Worm (Caenorhabditis elegans) whole organism, L4 larva: Measurements from ENCODE around the gene C23H3.5.

Source experiments
- F10B5.3 ChIP-seq: sonication (generic microtip); optimal IDR thresholded peaks from 2 replicates; lab custom pipeline; 2016; ENCODE audit warnings: mild to moderate bottlenecking, missing genetic modification characterization, missing compliant biosample characterization
- F44E2.7 ChIP-seq: fragments of 200-800 bp; sonication (Bioruptor generic); IDR thresholded peaks from 2 replicates; pipeline ENCODE4 v2.1.2; 2022; ENCODE audit warnings: missing genetic modification characterization, missing compliant biosample characterization
- R02D3.7 ChIP-seq: fragments of 150-350 bp; sonication (generic microtip); optimal IDR thresholded peaks from 3 replicates; lab custom pipeline; 2014; ENCODE audit warnings: missing biosample characterization, missing genetic modification characterization
- Y105C5A.15 ChIP-seq: fragments of 200-800 bp; sonication (Bioruptor generic); IDR thresholded peaks from 2 replicates; pipeline ENCODE4 v1.3.6; 2022; ENCODE audit warnings: missing genetic modification characterization, missing compliant biosample characterization
- Y48G9A.11 ChIP-seq: fragments of 200-800 bp; sonication (Bioruptor generic); IDR thresholded peaks from 2 replicates; pipeline ENCODE4 v1.3.6; 2022; ENCODE audit warnings: missing genetic modification reagents, missing genetic modification characterization, missing compliant biosample characterization
- ZK546.5 ChIP-seq, 2 experiments: sonication (generic microtip); optimal IDR thresholded peaks; 2 replicates each; lab custom pipeline; 2017; ENCODE audit warnings: missing biosample characterization in 2 of 2, missing genetic modification characterization in 2 of 2
- aly-2 ChIP-seq: sonication (generic microtip); optimal IDR thresholded peaks from 2 replicates; lab custom pipeline; 2018; ENCODE audit warnings: missing biosample characterization, missing genetic modification characterization
- arid-1 ChIP-seq: fragments of 200-800 bp; sonication (Bioruptor generic); conservative IDR thresholded peaks from 2 replicates; pipeline ENCODE4 v1.3.6; 2022; ENCODE audit warnings: missing genetic modification reagents, missing genetic modification characterization, missing compliant biosample characterization
- attf-4 ChIP-seq: sonication (generic microtip); optimal IDR thresholded peaks from 3 replicates; lab custom pipeline; 2017; ENCODE audit warnings: missing biosample characterization, missing genetic modification characterization
- ceh-28 ChIP-seq: fragments of 150-350 bp; optimal IDR thresholded peaks from 2 replicates; lab custom pipeline; 2014; ENCODE audit warnings: missing biosample characterization, missing genetic modification reagents, missing genetic modification characterization
- ceh-32 ChIP-seq: sonication (generic microtip); optimal IDR thresholded peaks from 2 replicates; lab custom pipeline; 2016; ENCODE audit warnings: mild to moderate bottlenecking, missing genetic modification characterization, missing compliant biosample characterization; ENCODE audit not compliant: poor library complexity
- ceh-82 ChIP-seq: sonication (generic microtip); optimal IDR thresholded peaks from 2 replicates; lab custom pipeline; 2017; ENCODE audit warnings: missing biosample characterization, missing genetic modification characterization
- cey-2 ChIP-seq: sonication (generic microtip); optimal IDR thresholded peaks from 3 replicates; lab custom pipeline; 2017; ENCODE audit warnings: missing genetic modification characterization, mild to moderate bottlenecking, missing compliant biosample characterization, antibody characterized with exemption, borderline replicate concordance; ENCODE audit not compliant: insufficient read depth
- ctbp-1 ChIP-seq: fragments of 200-800 bp; sonication (Bioruptor generic); IDR thresholded peaks from 2 replicates; pipeline ENCODE4 v1.3.6; 2022; ENCODE audit warnings: missing genetic modification reagents, missing genetic modification characterization, missing compliant biosample characterization
- daf-16 ChIP-seq, 3 experiments: sonication (generic microtip); optimal IDR thresholded peaks; 2 replicates each; lab custom pipeline; 2016 to 2017; ENCODE audit warnings: missing genetic modification characterization in 3 of 3, missing genetic modification reagents in 3 of 3, mild to moderate bottlenecking in 2 of 3, missing compliant biosample characterization in 2 of 3, missing biosample characterization in 1 of 3, moderate library complexity in 1 of 3
- dmd-6 ChIP-seq: fragments of 200-800 bp; sonication (Bioruptor generic); IDR thresholded peaks from 2 replicates; pipeline ENCODE4 v1.3.6; 2022; ENCODE audit warnings: missing genetic modification reagents, missing genetic modification characterization, missing compliant biosample characterization
- dpl-1 ChIP-seq: fragments of 150-350 bp; optimal IDR thresholded peaks from 2 replicates; lab custom pipeline; 2014; ENCODE audit warnings: missing biosample characterization, missing genetic modification reagents, missing genetic modification characterization
- duxl-1 ChIP-seq: sonication (generic microtip); optimal IDR thresholded peaks from 2 replicates; lab custom pipeline; 2016; ENCODE audit warnings: mild to moderate bottlenecking, missing genetic modification characterization, moderate library complexity, missing compliant biosample characterization; ENCODE audit not compliant: poor library complexity
- dve-1 ChIP-seq: sonication (generic microtip); optimal IDR thresholded peaks from 2 replicates; lab custom pipeline; 2017; ENCODE audit warnings: antibody characterized with exemption, mild to moderate bottlenecking, missing genetic modification characterization, missing compliant biosample characterization; ENCODE audit not compliant: insufficient read depth
- egl-27 ChIP-seq: sonication (generic microtip); optimal IDR thresholded peaks from 3 replicates; lab custom pipeline; 2017; ENCODE audit warnings: missing biosample characterization, missing genetic modification reagents, missing genetic modification characterization
- egl-43 ChIP-seq: fragments of 200-800 bp; sonication (Bioruptor generic); IDR thresholded peaks from 2 replicates; pipeline ENCODE4 v1.3.6; 2022; ENCODE audit warnings: missing genetic modification reagents, missing genetic modification characterization, missing compliant biosample characterization
- fkh-10 ChIP-seq: fragments of 150-350 bp; optimal IDR thresholded peaks from 2 replicates; lab custom pipeline; 2014; ENCODE audit warnings: missing biosample characterization, missing genetic modification reagents, missing genetic modification characterization
- fos-1 ChIP-seq: fragments of 150-350 bp; optimal IDR thresholded peaks from 2 replicates; lab custom pipeline; 2014; ENCODE audit warnings: missing biosample characterization, missing genetic modification characterization
- gei-8 ChIP-seq: fragments of 200-800 bp; sonication (Bioruptor generic); optimal IDR thresholded peaks from 2 replicates; lab custom pipeline; 2018; ENCODE audit warnings: mild to moderate bottlenecking, missing genetic modification characterization, missing compliant biosample characterization
- hlh-11 ChIP-seq: fragments of 200-800 bp; sonication (Bioruptor generic); optimal IDR thresholded peaks from 2 replicates; lab custom pipeline; 2018; ENCODE audit warnings: mild to moderate bottlenecking, missing genetic modification characterization, missing compliant biosample characterization
- jun-1 ChIP-seq: fragments of 150-350 bp; optimal IDR thresholded peaks from 2 replicates; lab custom pipeline; 2014; ENCODE audit warnings: missing biosample characterization, missing genetic modification reagents, missing genetic modification characterization
- lim-7 ChIP-seq: fragments of 200-800 bp; sonication (Bioruptor generic); IDR thresholded peaks from 2 replicates; pipeline ENCODE4 v1.3.6; 2022; ENCODE audit warnings: missing genetic modification characterization, missing compliant biosample characterization
- lin-13 ChIP-seq: fragments of 150-350 bp; optimal IDR thresholded peaks from 2 replicates; lab custom pipeline; 2014; ENCODE audit warnings: missing biosample characterization, missing genetic modification reagents, missing genetic modification characterization
- lin-29 ChIP-seq: fragments of 200-800 bp; sonication (Bioruptor generic); IDR thresholded peaks from 2 replicates; pipeline ENCODE4 v1.3.6; 2022; ENCODE audit warnings: missing genetic modification reagents, missing genetic modification characterization, missing compliant biosample characterization
- lir-3 ChIP-seq: sonication (generic microtip); optimal IDR thresholded peaks from 2 replicates; lab custom pipeline; 2016; ENCODE audit warnings: mild to moderate bottlenecking, missing genetic modification characterization, missing compliant biosample characterization
- lsy-2 ChIP-seq, 2 experiments: fragments of 150-350 bp in 1 of 2; sonication (generic microtip) in 1 of 2; optimal IDR thresholded peaks; 2 replicates each; lab custom pipeline; 2014 to 2017; ENCODE audit warnings: missing biosample characterization in 2 of 2, missing genetic modification characterization in 2 of 2
- madf-5 ChIP-seq, 2 experiments: fragments of 200-800 bp; sonication (Bioruptor generic); IDR thresholded peaks; 2 replicates each; pipeline ENCODE4 v1.3.6; 2022; ENCODE audit warnings: missing compliant biosample characterization in 2 of 2, missing genetic modification characterization in 2 of 2
- madf-9 ChIP-seq: fragments of 200-800 bp; sonication (Bioruptor generic); conservative IDR thresholded peaks from 2 replicates; pipeline ENCODE4 v1.3.6; 2022; ENCODE audit warnings: missing genetic modification reagents, missing genetic modification characterization, missing compliant biosample characterization
- mdl-1 ChIP-seq, 2 experiments: fragments of 150-350 bp in 1 of 2; sonication (generic microtip) in 1 of 2; optimal IDR thresholded peaks; 2 replicates each; lab custom pipeline; 2014 to 2017; ENCODE audit warnings: missing biosample characterization in 2 of 2, missing genetic modification characterization in 2 of 2
- mep-1 ChIP-seq: fragments of 150-350 bp; sonication (generic microtip); optimal IDR thresholded peaks from 3 replicates; lab custom pipeline; 2014; ENCODE audit warnings: missing biosample characterization, missing genetic modification characterization
- mxl-2 ChIP-seq: fragments of 200-800 bp; sonication (Bioruptor generic); conservative IDR thresholded peaks from 2 replicates; pipeline ENCODE4 v1.3.6; 2022; ENCODE audit warnings: missing genetic modification reagents, missing genetic modification characterization, missing compliant biosample characterization
- nhr-102 ChIP-seq: sonication (generic microtip); optimal IDR thresholded peaks from 2 replicates; lab custom pipeline; 2016; ENCODE audit warnings: mild to moderate bottlenecking, missing genetic modification characterization, moderate library complexity, missing compliant biosample characterization
- nhr-11 ChIP-seq: fragments of 150-350 bp; optimal IDR thresholded peaks from 2 replicates; lab custom pipeline; 2014; ENCODE audit warnings: missing biosample characterization, missing genetic modification characterization
- nhr-25 ChIP-seq: sonication (generic microtip); optimal IDR thresholded peaks from 2 replicates; lab custom pipeline; 2017; ENCODE audit warnings: missing genetic modification characterization, mild to moderate bottlenecking, missing compliant biosample characterization, antibody characterized with exemption, moderate library complexity, borderline replicate concordance; ENCODE audit not compliant: insufficient read depth
- nhr-42 ChIP-seq: fragments of 200-800 bp; sonication (Bioruptor generic); IDR thresholded peaks from 2 replicates; pipeline ENCODE4 v1.3.6; 2022; ENCODE audit warnings: missing genetic modification characterization, missing compliant biosample characterization
- nhr-6 ChIP-seq: fragments of 150-350 bp; optimal IDR thresholded peaks from 2 replicates; lab custom pipeline; 2014; ENCODE audit warnings: missing biosample characterization, missing genetic modification characterization
- nhr-76 ChIP-seq: fragments of 150-350 bp; optimal IDR thresholded peaks from 2 replicates; lab custom pipeline; 2014; ENCODE audit warnings: missing biosample characterization, missing genetic modification characterization
- pqm-1 ChIP-seq: sonication (generic microtip); optimal IDR thresholded peaks from 2 replicates; lab custom pipeline; 2017; ENCODE audit warnings: missing biosample characterization, missing genetic modification characterization
- rbr-2 ChIP-seq: sonication (generic microtip); optimal IDR thresholded peaks from 2 replicates; lab custom pipeline; 2016; ENCODE audit warnings: missing genotype, missing genetic modification characterization, missing compliant biosample characterization
- saeg-2 ChIP-seq: fragments of 200-800 bp; sonication (Bioruptor generic); IDR thresholded peaks from 2 replicates; pipeline ENCODE4 v1.3.6; 2022; ENCODE audit warnings: missing genetic modification reagents, missing genetic modification characterization, missing compliant biosample characterization
- sdz-12 ChIP-seq: fragments of 200-800 bp; sonication (Bioruptor generic); optimal IDR thresholded peaks from 2 replicates; lab custom pipeline; 2018; ENCODE audit warnings: mild to moderate bottlenecking, missing genetic modification characterization, missing compliant biosample characterization
- set-16 ChIP-seq: fragments of 200-800 bp; sonication (Bioruptor generic); IDR thresholded peaks from 2 replicates; pipeline ENCODE4 v1.3.6; 2022; ENCODE audit warnings: missing genetic modification reagents, missing genetic modification characterization, missing compliant biosample characterization
- tra-1 ChIP-seq: fragments of 200-800 bp; sonication (Bioruptor generic); IDR thresholded peaks from 2 replicates; pipeline ENCODE4 v1.3.6; 2022; ENCODE audit warnings: missing genetic modification reagents, missing genetic modification characterization, missing compliant biosample characterization
- unc-130 ChIP-seq: sonication (generic microtip); optimal IDR thresholded peaks from 2 replicates; lab custom pipeline; 2016; ENCODE audit warnings: missing genetic modification reagents, missing genetic modification characterization, missing compliant biosample characterization

C23H3.5 gene

DNA sequence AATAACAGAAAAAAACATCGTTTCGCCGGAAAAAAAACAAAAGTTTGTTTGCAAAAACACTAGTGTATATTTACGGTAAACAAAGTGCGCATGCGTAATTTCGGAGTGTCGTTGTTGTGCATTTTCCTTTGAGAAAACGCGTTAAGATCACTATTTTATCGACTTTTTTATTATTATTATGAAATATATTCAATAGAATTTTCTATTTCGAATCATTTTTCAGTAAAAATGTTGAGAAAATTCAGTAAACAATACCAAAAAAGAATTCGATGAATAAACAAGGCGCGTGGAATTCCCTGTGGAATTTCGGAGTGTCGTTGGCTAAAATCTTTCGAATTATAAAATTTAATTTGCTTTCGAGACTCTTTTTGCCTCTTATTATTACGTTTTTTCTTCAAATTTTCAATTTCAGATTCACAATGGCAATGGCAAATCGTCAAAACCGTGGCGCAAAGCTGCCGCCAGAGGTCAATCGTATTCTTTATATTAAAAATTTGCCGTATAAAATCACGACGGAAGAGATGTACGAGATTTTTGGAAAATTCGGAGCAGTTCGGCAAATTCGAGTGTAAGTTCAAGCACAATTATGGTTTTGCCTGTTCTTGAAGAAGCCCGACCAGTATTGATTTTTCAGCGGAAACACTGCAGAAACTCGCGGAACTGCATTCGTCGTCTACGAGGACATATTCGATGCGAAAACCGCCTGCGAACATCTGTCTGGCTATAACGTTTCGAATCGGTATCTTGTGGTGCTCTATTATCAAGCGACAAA, 50.8 kb downstream of the C23H3.5 start, which contains the start of the genes luc-7L3 and sftb-6:
TSS of gene luc-7L3 (minus strand) at position 36 of the 772 bp plus-strand sequence.
TSS of gene sftb-6 (plus strand) at position 413 of the 772 bp plus-strand sequence.
- TF ChIP-seq ceh-32 = no peak
- TF ChIP-seq R02D3.7 = peak; percentile 83
- no peak for TF ChIP-seq duxl-1 (tag; lab: Kevin White, UChicago)
- no peak for TF ChIP-seq lir-3 (tag; lab: Kevin White, UChicago)
- TF ChIP-seq ZK546.5 (tag; optimal IDR thresholded peaks at IDR 0.05; lab: Kevin White, UChicago) = no peak
- no peak for TF ChIP-seq sdz-12 (GFP tag; lab: Kevin White, UChicago)
- TF ChIP-seq lim-7 (GFP tag; lab: Robert Waterston, UW) = no peak
- TF ChIP-seq cey-2 (tag; lab: Kevin White, UChicago) = no peak
- TF ChIP-seq F10B5.3 (tag; lab: Kevin White, UChicago) = no peak
- no peak for TF ChIP-seq nhr-102
- TF ChIP-seq ctbp-1 (GFP tag; lab: Robert Waterston, UW) = 0 out of 2 replicates have a peak, but pooled peaks have one; percentile 19
- TF ChIP-seq ceh-28 = no peak
- TF ChIP-seq Y105C5A.15 (GFP tag; lab: Robert Waterston, UW) = no peak
- peak; percentile 25 for TF ChIP-seq fkh-10
- peak; percentile 37 for TF ChIP-seq dve-1 (tag; lab: Kevin White, UChicago)
- TF ChIP-seq jun-1 (tag; lab: Kevin White, UChicago) = no peak
- TF ChIP-seq rbr-2 (tag; lab: Kevin White, UChicago) = peak; percentile 48
- TF ChIP-seq ceh-82 (tag; lab: Kevin White, UChicago) = no peak
- no peak for TF ChIP-seq nhr-11 (tag; lab: Kevin White, UChicago)
- no peak for TF ChIP-seq unc-130 (GFP tag; lab: Kevin White, UChicago)
- TF ChIP-seq nhr-25 = no peak
- TF ChIP-seq F44E2.7 (GFP tag; lab: Robert Waterston, UW) = no peak
- no peak for TF ChIP-seq mxl-2
- peak in 1 of 2 experiments; percentile 72 for TF ChIP-seq lsy-2 (tag; optimal IDR thresholded peaks at IDR 0.05; lab: Kevin White, UChicago)
- no peak for TF ChIP-seq nhr-42
- TF ChIP-seq hlh-11 (tag; lab: Kevin White, UChicago) = no peak
- TF ChIP-seq lin-13 (GFP tag; lab: Kevin White, UChicago) = no peak
- TF ChIP-seq nhr-6 = no peak
- TF ChIP-seq aly-2 = no peak
- no peak for TF ChIP-seq pqm-1 (tag; lab: Kevin White, UChicago)
- TF ChIP-seq Y48G9A.11 (GFP tag; lab: Robert Waterston, UW) = peak; percentile 97
- no peak for TF ChIP-seq set-16
- TF ChIP-seq fos-1 (tag; lab: Kevin White, UChicago) = no peak
- no peak for TF ChIP-seq gei-8 (GFP tag; lab: Kevin White, UChicago)
- TF ChIP-seq dmd-6 (GFP tag; lab: Robert Waterston, UW) = no peak
- TF ChIP-seq dpl-1 = peak; percentile 64
- no peak for TF ChIP-seq daf-16 (GFP tag; optimal IDR thresholded peaks at IDR 0.05; lab: Kevin White, UChicago)
- peak; percentile 72 for TF ChIP-seq daf-16 (tag; optimal IDR thresholded peaks at IDR 0.05; lab: Kevin White, UChicago)
- no peak for TF ChIP-seq madf-9 (GFP tag; lab: Robert Waterston, UW)
- no peak for TF ChIP-seq nhr-76 (tag; lab: Kevin White, UChicago)
- no peak for TF ChIP-seq attf-4 (tag; lab: Kevin White, UChicago)
- TF ChIP-seq tra-1 (GFP tag; lab: Robert Waterston, UW) = no peak
- no peak for TF ChIP-seq lin-29 (GFP tag; lab: Robert Waterston, UW)
- TF ChIP-seq mep-1 (tag; lab: Kevin White, UChicago) = peak; percentile 56
- no peak for TF ChIP-seq arid-1 (GFP tag; lab: Robert Waterston, UW)
- no peak for TF ChIP-seq egl-27 (tag; lab: Kevin White, UChicago)
- TF ChIP-seq madf-5 (GFP tag; IDR thresholded peaks at IDR 0.05; lab: Robert Waterston, UW) = no peak
- TF ChIP-seq mdl-1 (tag; optimal IDR thresholded peaks at IDR 0.05; lab: Kevin White, UChicago) = no peak
- TF ChIP-seq saeg-2 (GFP tag; lab: Robert Waterston, UW) = no peak
- no peak for TF ChIP-seq egl-43 (GFP tag; lab: Robert Waterston, UW)
